Worm (Caenorhabditis elegans): ENCODE measurements around the gene pho-13.
A peak's percentile ranks its signal among the peaks of the same experiment; 100 is the strongest.

Gene pho-13

DNA sequence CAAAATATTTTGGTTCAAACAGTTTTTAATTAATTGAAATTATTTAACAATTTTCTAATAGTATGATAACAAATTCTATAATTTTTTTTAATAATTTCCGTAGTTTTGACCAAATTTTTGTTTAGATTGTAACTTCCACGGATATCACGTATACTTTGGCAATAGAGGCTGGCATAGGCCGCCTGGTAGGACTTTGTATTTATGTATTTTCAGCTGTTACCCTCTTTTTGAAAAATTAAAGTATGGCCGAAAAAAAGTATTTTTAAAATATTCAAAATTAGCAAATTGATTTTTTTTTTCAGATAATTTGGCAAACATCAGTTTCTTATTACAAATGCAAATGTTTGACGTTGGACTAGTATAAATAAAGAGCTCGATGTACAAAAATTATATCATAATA, 40.3 kb downstream of the pho-13 start, which contains the start of the genes nsph-1.1 and K08F8.15:
Gene nsph-1.1 (plus strand): TSS at position 301 of the 400 bp plus-strand sequence.
Gene K08F8.15 (plus strand): TSS at position 335 of the 400 bp plus-strand sequence.
- TF ChIP-seq nhr-12 (tag; optimal IDR thresholded peaks at IDR 0.05) (no peak), elt-2 (tag; optimal IDR thresholded peaks at IDR 0.05) (no peak), elt-3 (tag; optimal IDR thresholded peaks at IDR 0.05) (no peak), ceh-82 (tag; optimal IDR thresholded peaks at IDR 0.05) (no peak), fos-1 (tag; optimal IDR thresholded peaks at IDR 0.05) (no peak), unc-62 (GFP tag; optimal IDR thresholded peaks at IDR 0.05) (no peak), nhr-77 (tag; optimal IDR thresholded peaks at IDR 0.05) (no peak), egl-27 (tag; optimal IDR thresholded peaks at IDR 0.05) (no peak), lin-39 (tag; optimal IDR thresholded peaks at IDR 0.05) (no peak), zag-1 (tag; optimal IDR thresholded peaks at IDR 0.05) (no peak), nhr-23 (tag; optimal IDR thresholded peaks at IDR 0.05) (no peak), unc-39 (tag; optimal IDR thresholded peaks at IDR 0.05) (no peak), ztf-11 (tag; optimal IDR thresholded peaks at IDR 0.05) (no peak)

DNA sequence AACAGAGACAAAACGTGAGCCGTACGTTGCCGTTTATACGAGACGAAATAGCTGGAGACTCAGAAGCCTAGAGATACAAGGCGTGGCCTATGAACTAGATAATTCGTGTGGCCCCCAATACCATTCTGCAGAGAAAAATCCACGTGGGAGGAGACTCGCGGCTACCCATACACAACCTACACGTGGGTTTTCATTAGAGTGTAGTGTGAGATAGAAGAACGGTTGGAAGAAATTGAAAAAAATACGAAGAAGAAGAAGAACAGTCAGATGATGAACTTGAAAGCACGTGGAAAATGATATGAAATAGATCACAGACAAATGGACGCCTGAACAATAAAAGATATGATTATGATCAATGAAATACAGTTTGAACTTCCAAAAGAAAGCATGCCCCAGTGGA, 41.7 kb downstream of the pho-13 start:
- TF ChIP-seq mdl-1 (tag; optimal IDR thresholded peaks at IDR 0.05) (peak; percentile 48), nhr-23 (tag; optimal IDR thresholded peaks at IDR 0.05) (peak; percentile 70), fkh-10 (GFP tag; optimal IDR thresholded peaks at IDR 0.05) (no peak), lsy-12 (tag; optimal IDR thresholded peaks at IDR 0.05) (peak; percentile 2), elt-1 (tag; optimal IDR thresholded peaks at IDR 0.05) (no peak), nhr-25 (tag; optimal IDR thresholded peaks at IDR 0.05) (peak; percentile 24), lin-39 (tag; optimal IDR thresholded peaks at IDR 0.05) (no peak), nhr-43 (tag; optimal IDR thresholded peaks at IDR 0.05; ENCODE audit: poor library complexity, severe bottlenecking) (peak; percentile 81)

DNA sequence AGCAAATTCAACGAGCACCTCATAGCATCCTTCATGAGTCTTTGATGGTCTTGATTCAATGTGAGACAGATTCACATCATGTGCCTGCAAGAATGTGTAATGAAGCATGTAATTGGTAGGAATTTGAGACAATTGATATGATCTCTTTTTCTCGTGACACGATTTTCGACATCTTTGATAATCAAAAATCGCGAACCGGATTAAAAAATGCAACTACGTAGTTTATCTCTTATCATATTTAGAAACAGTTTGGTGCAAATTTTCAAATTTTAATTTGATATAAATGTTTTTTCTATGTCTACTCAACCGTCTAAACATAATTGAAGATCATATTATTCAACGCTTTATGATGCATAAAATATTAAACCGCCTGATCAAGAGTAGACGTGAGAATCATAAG, 42.5 kb downstream of the pho-13 start:
- TF ChIP-seq mdl-1 (tag; optimal IDR thresholded peaks at IDR 0.05) (no peak), ceh-82 (tag; optimal IDR thresholded peaks at IDR 0.05) (no peak), daf-12 (tag; optimal IDR thresholded peaks at IDR 0.05) (no peak), egl-5 (tag; optimal IDR thresholded peaks at IDR 0.05) (no peak), pha-4 (tag; optimal IDR thresholded peaks at IDR 0.05) (no peak), jun-1 (tag; optimal IDR thresholded peaks at IDR 0.05) (no peak), mml-1 (tag; optimal IDR thresholded peaks at IDR 0.05) (no peak), pqm-1 (tag; optimal IDR thresholded peaks at IDR 0.05) (no peak), skn-1 (tag; optimal IDR thresholded peaks at IDR 0.05) (no peak), nhr-12 (tag; optimal IDR thresholded peaks at IDR 0.05) (no peak), elt-1 (tag; optimal IDR thresholded peaks at IDR 0.05) (no peak)

DNA sequence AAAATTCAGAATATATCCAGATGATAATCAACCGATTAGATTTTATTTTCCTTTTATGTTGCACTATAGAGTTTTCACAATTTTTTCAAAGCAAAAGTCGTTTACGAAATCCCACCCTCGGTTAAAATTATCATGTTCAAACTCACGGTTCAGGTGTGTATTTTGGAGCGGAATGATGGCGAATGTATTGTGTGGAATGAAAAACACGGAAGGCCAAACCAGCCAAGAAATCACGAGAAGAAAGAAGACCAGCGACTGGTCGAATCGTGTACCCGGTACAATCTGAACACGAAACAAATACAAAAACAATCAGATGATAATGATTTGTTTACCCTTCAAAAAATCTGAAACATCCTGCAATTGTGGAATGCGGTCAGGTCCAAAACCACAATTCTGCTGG, 43.5 kb downstream of the pho-13 start:
- TF ChIP-seq nhr-12 (tag; optimal IDR thresholded peaks at IDR 0.05): no peak
- no peak for TF ChIP-seq egl-5 (tag; optimal IDR thresholded peaks at IDR 0.05)
- no peak for TF ChIP-seq lin-39 (tag; optimal IDR thresholded peaks at IDR 0.05)
- TF ChIP-seq nhr-28 (tag; optimal IDR thresholded peaks at IDR 0.05): no peak
- no peak for TF ChIP-seq jun-1 (tag; optimal IDR thresholded peaks at IDR 0.05)
- no peak for TF ChIP-seq elt-2 (tag; optimal IDR thresholded peaks at IDR 0.05)

DNA sequence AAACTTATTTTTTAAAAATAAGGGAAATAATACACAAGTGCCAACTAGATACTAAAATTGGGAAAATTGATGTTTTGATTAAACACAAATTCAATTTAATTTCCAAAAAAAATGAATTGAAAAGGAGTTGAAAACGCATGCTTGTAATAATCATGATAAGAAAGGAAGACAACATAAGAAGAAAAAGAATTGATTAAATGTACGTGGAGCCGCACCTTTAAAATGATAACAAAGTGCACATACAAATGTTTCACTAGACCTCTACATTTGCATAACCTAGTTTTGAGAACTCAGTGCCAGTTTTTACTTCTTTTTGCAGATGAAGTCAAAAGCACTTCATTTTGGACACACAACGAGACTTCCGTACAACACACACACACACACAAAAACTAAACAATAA, 45.1 kb downstream of the pho-13 start:
- TF ChIP-seq aly-2 (tag; optimal IDR thresholded peaks at IDR 0.05) (no peak), nhr-76 (tag; optimal IDR thresholded peaks at IDR 0.05) (no peak), nhr-67 (tag; optimal IDR thresholded peaks at IDR 0.05) (no peak), mdl-1 (tag; optimal IDR thresholded peaks at IDR 0.05) (no peak), nhr-237 (tag; optimal IDR thresholded peaks at IDR 0.05) (no peak), elt-3 (tag; optimal IDR thresholded peaks at IDR 0.05) (no peak), egl-27 (tag; optimal IDR thresholded peaks at IDR 0.05) (no peak), tbx-2 (tag; optimal IDR thresholded peaks at IDR 0.05) (no peak), egl-5 (tag; optimal IDR thresholded peaks at IDR 0.05) (no peak), fkh-2 (tag; optimal IDR thresholded peaks at IDR 0.05) (no peak), elt-2 (tag; optimal IDR thresholded peaks at IDR 0.05) (peak; percentile 56), fos-1 (tag; optimal IDR thresholded peaks at IDR 0.05) (no peak), pha-4 (tag; optimal IDR thresholded peaks at IDR 0.05) (peak; percentile 20), nfya-1 (tag; optimal IDR thresholded peaks at IDR 0.05; ENCODE audit: insufficient read depth) (no peak)
